Worm (Caenorhabditis elegans) whole organism, L1 larva: ENCODE measurements around the gene col-139.

Experiments
- C04F5.9 ChIP-seq: sonication (generic microtip); optimal IDR thresholded peaks from 2 replicates; lab custom pipeline; 2016; ENCODE audit warnings: missing genetic modification characterization, missing compliant biosample characterization
- C16A3.4 ChIP-seq: fragments of 150-350 bp; optimal IDR thresholded peaks from 2 replicates; lab custom pipeline; 2014; ENCODE audit warnings: missing biosample characterization, missing genetic modification characterization
- ama-1 ChIP-seq: fragments of 150-350 bp; optimal IDR thresholded peaks from 2 replicates; lab custom pipeline; 2014
- blmp-1 ChIP-seq: fragments of 150-350 bp; optimal IDR thresholded peaks from 2 replicates; lab custom pipeline; 2014; ENCODE audit warnings: missing biosample characterization, missing genetic modification characterization
- ceh-63 ChIP-seq: fragments of 200-800 bp; sonication (Bioruptor generic); optimal IDR thresholded peaks from 2 replicates; lab custom pipeline; 2018; ENCODE audit warnings: mild to moderate bottlenecking, missing genetic modification characterization, missing compliant biosample characterization
- ceh-82 ChIP-seq, 3 experiments: fragments of 150-350 bp in 1 of 3; sonication (generic microtip) in 2 of 3; optimal IDR thresholded peaks; 2 replicates each; lab custom pipeline; 2014 to 2017; ENCODE audit warnings: missing biosample characterization in 3 of 3, missing genetic modification characterization in 3 of 3
- ceh-88 ChIP-seq: fragments of 200-800 bp; sonication (Bioruptor generic); IDR thresholded peaks from 2 replicates; pipeline ENCODE4 v1.3.6; 2022; ENCODE audit warnings: missing genetic modification characterization, missing compliant biosample characterization
- dpl-1 ChIP-seq, 3 experiments: fragments of 150-350 bp in 2 of 3; sonication (generic microtip) in 1 of 3; optimal IDR thresholded peaks; 2 replicates each; lab custom pipeline; 2014 to 2017; ENCODE audit warnings: missing biosample characterization in 3 of 3, missing genetic modification characterization in 3 of 3, missing genetic modification reagents in 3 of 3
- dsc-1 ChIP-seq: sonication (generic microtip); optimal IDR thresholded peaks from 2 replicates; lab custom pipeline; 2016; ENCODE audit warnings: mild to moderate bottlenecking, missing genetic modification characterization, missing compliant biosample characterization
- efl-1 ChIP-seq, 4 experiments: fragments of 150-350 bp; optimal IDR thresholded peaks in 3 of 4; peaks in 1 of 4; 1 replicate in 1 of 4; 2 replicates in 3 of 4; lab custom pipeline; 2014; ENCODE audit warnings: missing biosample characterization in 2 of 4, missing genetic modification characterization in 2 of 4, missing genetic modification reagents in 2 of 4
- egl-13 ChIP-seq: sonication (generic microtip); optimal IDR thresholded peaks from 2 replicates; lab custom pipeline; 2016; ENCODE audit warnings: missing genotype, missing genetic modification reagents, missing genetic modification characterization, missing compliant biosample characterization
- egl-27 ChIP-seq, 2 experiments: fragments of 150-350 bp in 1 of 2; sonication (generic microtip); optimal IDR thresholded peaks; 3 replicates each; lab custom pipeline; 2017 to 2018; ENCODE audit warnings: missing biosample characterization in 2 of 2, missing genetic modification characterization in 2 of 2, missing genetic modification reagents in 2 of 2
- elt-2 ChIP-seq: sonication (generic microtip); optimal IDR thresholded peaks from 2 replicates; lab custom pipeline; 2016; ENCODE audit warnings: missing genetic modification characterization, mild to moderate bottlenecking, inconsistent platforms, missing compliant biosample characterization, missing genetic modification reagents
- elt-3 ChIP-seq, 6 experiments: fragments of 150-350 bp in 1 of 6; sonication (generic microtip); optimal IDR thresholded peaks; 2 replicates each; lab custom pipeline; 2017 to 2018; ENCODE audit warnings: missing biosample characterization in 6 of 6, missing genetic modification characterization in 6 of 6, inconsistent platforms in 1 of 6
- ets-5 ChIP-seq: fragments of 200-800 bp; sonication (Bioruptor generic); IDR thresholded peaks from 2 replicates; pipeline ENCODE4 v1.3.6; 2022; ENCODE audit warnings: missing genetic modification characterization, missing compliant biosample characterization
- fkh-8 ChIP-seq: sonication (generic microtip); optimal IDR thresholded peaks from 2 replicates; lab custom pipeline; 2016; ENCODE audit warnings: mild to moderate bottlenecking, missing genetic modification characterization, missing compliant biosample characterization
- fos-1 ChIP-seq: fragments of 150-350 bp; optimal IDR thresholded peaks from 2 replicates; lab custom pipeline; 2014; ENCODE audit warnings: missing biosample characterization, missing genetic modification characterization
- grh-1 ChIP-seq: fragments of 200-800 bp; sonication (Bioruptor generic); IDR thresholded peaks from 2 replicates; pipeline ENCODE4 v1.3.6; 2022; ENCODE audit warnings: missing genetic modification reagents, missing genetic modification characterization, missing compliant biosample characterization
- hpl-2 ChIP-seq: fragments of 150-350 bp; optimal IDR thresholded peaks from 2 replicates; lab custom pipeline; 2014; ENCODE audit warnings: missing biosample characterization, missing genetic modification reagents, missing genetic modification characterization
- jun-1 ChIP-seq: fragments of 150-350 bp; optimal IDR thresholded peaks from 2 replicates; lab custom pipeline; 2014; ENCODE audit warnings: missing biosample characterization, missing genetic modification reagents, missing genetic modification characterization
- lin-14 ChIP-seq: fragments of 200-800 bp; sonication (Bioruptor generic); optimal IDR thresholded peaks from 2 replicates; lab custom pipeline; 2018; ENCODE audit warnings: mild to moderate bottlenecking, missing genetic modification characterization, moderate library complexity, missing compliant biosample characterization
- lin-15B ChIP-seq: fragments of 150-350 bp; sonication (generic microtip); optimal IDR thresholded peaks from 3 replicates; lab custom pipeline; 2014; ENCODE audit warnings: missing biosample characterization, missing genetic modification characterization
- lin-35 ChIP-seq, 2 experiments: fragments of 150-350 bp; optimal IDR thresholded peaks; 2 replicates each; lab custom pipeline; 2014; ENCODE audit warnings: missing biosample characterization in 2 of 2, missing genetic modification characterization in 2 of 2, missing genetic modification reagents in 2 of 2
- lin-39 ChIP-seq: fragments of 150-350 bp; optimal IDR thresholded peaks from 2 replicates; lab custom pipeline; 2014; ENCODE audit warnings: missing biosample characterization, missing genetic modification reagents, missing genetic modification characterization
- lir-3 ChIP-seq: sonication (generic microtip); optimal IDR thresholded peaks from 2 replicates; lab custom pipeline; 2016; ENCODE audit warnings: mild to moderate bottlenecking, missing genetic modification characterization, moderate library complexity, missing compliant biosample characterization; ENCODE audit not compliant: poor library complexity
- lsy-2 ChIP-seq, 2 experiments: fragments of 150-350 bp; optimal IDR thresholded peaks; 2 replicates each; lab custom pipeline; 2014; ENCODE audit warnings: missing biosample characterization in 2 of 2, missing genetic modification characterization in 2 of 2
- mdl-1 ChIP-seq, 2 experiments: fragments of 150-350 bp; optimal IDR thresholded peaks; 2 replicates each; lab custom pipeline; 2014 to 2017; ENCODE audit warnings: missing biosample characterization in 2 of 2, missing genetic modification characterization in 2 of 2, inconsistent platforms in 1 of 2
- mep-1 ChIP-seq: fragments of 150-350 bp; optimal IDR thresholded peaks from 2 replicates; lab custom pipeline; 2014; ENCODE audit warnings: missing biosample characterization, missing genetic modification characterization
- nhr-12 ChIP-seq: sonication (generic microtip); optimal IDR thresholded peaks from 2 replicates; lab custom pipeline; 2017; ENCODE audit warnings: missing biosample characterization, missing genetic modification characterization
- nhr-19 ChIP-seq: fragments of 200-800 bp; sonication (Bioruptor generic); conservative IDR thresholded peaks from 2 replicates; pipeline ENCODE4 v1.3.6; 2022; ENCODE audit warnings: missing genetic modification characterization, missing compliant biosample characterization
- nhr-20 ChIP-seq: sonication (generic microtip); optimal IDR thresholded peaks from 2 replicates; lab custom pipeline; 2016; ENCODE audit warnings: mild to moderate bottlenecking, missing genetic modification characterization, missing compliant biosample characterization
- nhr-47 ChIP-seq: sonication (generic microtip); optimal IDR thresholded peaks from 2 replicates; lab custom pipeline; 2016; ENCODE audit warnings: mild to moderate bottlenecking, missing genetic modification characterization, moderate library complexity, missing compliant biosample characterization
- nhr-71 ChIP-seq: sonication (generic microtip); optimal IDR thresholded peaks from 2 replicates; lab custom pipeline; 2016; ENCODE audit warnings: mild to moderate bottlenecking, missing genetic modification characterization, moderate library complexity, missing compliant biosample characterization
- nhr-85 ChIP-seq: sonication (generic microtip); peaks from one replicate; lab custom pipeline; 2016; ENCODE audit warnings: missing genetic modification characterization, inconsistent platforms, missing compliant biosample characterization
- nhr-90 ChIP-seq: sonication (generic microtip); optimal IDR thresholded peaks from 2 replicates; lab custom pipeline; 2016; ENCODE audit warnings: mild to moderate bottlenecking, missing genetic modification characterization, missing compliant biosample characterization; ENCODE audit not compliant: poor library complexity
- pag-3 ChIP-seq: sonication (generic microtip); optimal IDR thresholded peaks from 2 replicates; lab custom pipeline; 2017; ENCODE audit warnings: missing genetic modification characterization, mild to moderate bottlenecking, missing compliant biosample characterization, antibody characterized with exemption, borderline replicate concordance; ENCODE audit not compliant: insufficient read depth
- rnt-1 ChIP-seq: sonication (generic microtip); optimal IDR thresholded peaks from 2 replicates; lab custom pipeline; 2016; ENCODE audit warnings: mild to moderate bottlenecking, missing genetic modification characterization, moderate library complexity, missing compliant biosample characterization
- skn-1 ChIP-seq: fragments of 150-350 bp; optimal IDR thresholded peaks from 2 replicates; lab custom pipeline; 2014; ENCODE audit warnings: missing biosample characterization, missing genetic modification characterization
- snpc-4 ChIP-seq: fragments of 150-350 bp; optimal IDR thresholded peaks from 2 replicates; lab custom pipeline; 2014; ENCODE audit warnings: missing biosample characterization, missing genetic modification characterization
- snu-23 ChIP-seq: sonication (generic microtip); optimal IDR thresholded peaks from 2 replicates; lab custom pipeline; 2016; ENCODE audit warnings: missing genetic modification characterization, missing compliant biosample characterization
- sup-37 ChIP-seq: fragments of 200-800 bp; sonication (Bioruptor generic); optimal IDR thresholded peaks from 2 replicates; lab custom pipeline; 2018; ENCODE audit warnings: mild to moderate bottlenecking, missing genetic modification characterization, missing compliant biosample characterization
- swsn-7 ChIP-seq: sonication (generic microtip); optimal IDR thresholded peaks from 2 replicates; lab custom pipeline; 2016; ENCODE audit warnings: missing genetic modification characterization, missing compliant biosample characterization
- tbx-2 ChIP-seq: sonication (generic microtip); optimal IDR thresholded peaks from 2 replicates; lab custom pipeline; 2016; ENCODE audit warnings: missing genetic modification characterization, missing compliant biosample characterization
- tlp-1 ChIP-seq: fragments of 150-350 bp; optimal IDR thresholded peaks from 2 replicates; lab custom pipeline; 2014; ENCODE audit warnings: missing biosample characterization, missing genetic modification characterization
- unc-130 ChIP-seq: fragments of 150-350 bp; optimal IDR thresholded peaks from 2 replicates; lab custom pipeline; 2017; ENCODE audit warnings: missing biosample characterization, missing genetic modification characterization, inconsistent platforms
- unc-86 ChIP-seq: sonication (generic microtip); optimal IDR thresholded peaks from 2 replicates; lab custom pipeline; 2016; ENCODE audit warnings: missing genetic modification characterization, missing compliant biosample characterization
- unc-98 ChIP-seq: fragments of 200-800 bp; sonication (Bioruptor generic); IDR thresholded peaks from 2 replicates; pipeline ENCODE4 v1.3.6; 2022; ENCODE audit warnings: missing genetic modification characterization, missing compliant biosample characterization
- xbp-1 ChIP-seq: sonication (generic microtip); optimal IDR thresholded peaks from 2 replicates; lab custom pipeline; 2016; ENCODE audit warnings: missing genetic modification characterization, missing compliant biosample characterization
- zag-1 ChIP-seq: fragments of 150-350 bp; optimal IDR thresholded peaks from 2 replicates; lab custom pipeline; 2014; ENCODE audit warnings: missing biosample characterization, missing genetic modification characterization
- ztf-11 ChIP-seq, 2 experiments: sonication (generic microtip); optimal IDR thresholded peaks; 2 replicates each; lab custom pipeline; 2016 to 2017; ENCODE audit warnings: missing genetic modification characterization in 2 of 2, missing biosample characterization in 1 of 2, missing compliant biosample characterization in 1 of 2

The col-139 gene

DNA sequence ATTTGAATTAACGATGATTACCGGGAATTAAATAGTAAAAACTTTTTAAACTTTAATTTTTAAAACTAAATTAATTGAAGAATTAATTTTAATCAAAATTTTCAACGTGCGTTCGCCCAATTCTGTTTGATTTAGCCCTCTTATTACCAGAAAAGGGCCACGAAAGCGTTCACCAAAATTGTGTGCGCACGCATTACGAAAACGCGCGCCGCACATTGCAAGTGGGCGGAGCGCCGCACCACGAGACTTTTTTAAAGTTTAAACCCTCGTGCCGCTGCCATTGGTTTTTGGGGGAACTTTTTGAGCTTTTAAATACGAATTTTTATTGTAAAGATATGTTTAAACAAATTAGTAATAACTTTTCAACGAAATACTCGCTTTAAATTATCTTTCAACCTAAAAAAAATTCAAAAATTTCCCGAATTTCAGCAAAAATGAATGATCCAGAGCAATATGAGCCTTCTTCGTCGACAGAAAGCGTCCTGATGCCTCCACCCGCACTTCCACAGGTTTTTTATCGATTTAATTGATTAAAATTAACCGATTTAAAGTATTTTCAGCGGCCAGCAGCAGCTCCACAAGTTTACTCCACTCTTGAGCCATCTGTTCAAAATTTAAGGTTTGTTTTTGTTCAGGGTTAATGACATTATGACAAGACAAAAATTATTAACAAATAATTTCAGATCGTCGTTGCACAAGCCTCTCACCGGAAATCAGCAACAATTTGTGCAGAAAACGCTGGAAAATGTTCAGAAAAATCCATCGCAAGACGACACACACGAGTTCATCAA lies 33.1 kb upstream of the col-139 start, which contains the start of gene taf-10:
taf-10 (plus strand) TSS at position 424 of the 791 bp plus-strand sequence.
- TF ChIP-seq nhr-12 (tag; lab: Kevin White, UChicago) = no peak
- peak; percentile 67 for TF ChIP-seq snu-23 (GFP tag; lab: Kevin White, UChicago)
- TF ChIP-seq lin-39 (tag; lab: Kevin White, UChicago) = peak; percentile 28
- TF ChIP-seq C04F5.9 (tag; lab: Kevin White, UChicago) = no peak
- no peak for TF ChIP-seq egl-27 (tag; optimal IDR thresholded peaks at IDR 0.05; lab: Kevin White, UChicago)
- peak; percentile 73 for TF ChIP-seq nhr-71 (tag; lab: Kevin White, UChicago)
- TF ChIP-seq sup-37 (GFP tag; lab: Kevin White, UChicago) = no peak
- TF ChIP-seq ztf-11 (tag; optimal IDR thresholded peaks at IDR 0.05; lab: Kevin White, UChicago) = peak in 1 of 2 experiments; percentile 47
- peak; percentile 47 for TF ChIP-seq mep-1 (tag; lab: Kevin White, UChicago)
- no peak for TF ChIP-seq hpl-2
- TF ChIP-seq nhr-47 (tag; lab: Kevin White, UChicago) = peak; percentile 66
- peak; percentile 43 for TF ChIP-seq dsc-1 (tag; lab: Kevin White, UChicago)
- peak in 1 of 6 experiments; percentile 49 for TF ChIP-seq elt-3 (tag; optimal IDR thresholded peaks at IDR 0.05; lab: Kevin White, UChicago)
- TF ChIP-seq skn-1 (tag; lab: Kevin White, UChicago) = peak; percentile 72
- TF ChIP-seq rnt-1 = peak; percentile 75
- peak; percentile 84 for TF ChIP-seq nhr-85 (tag; lab: Kevin White, UChicago)
- TF ChIP-seq snpc-4 = peak; percentile 40
- TF ChIP-seq unc-98 (GFP tag; lab: Robert Waterston, UW) = no peak
- TF ChIP-seq nhr-90 = peak; percentile 66
- TF ChIP-seq xbp-1 (tag; lab: Kevin White, UChicago) = peak; percentile 44
- peak; percentile 9 for TF ChIP-seq lin-15B (tag; lab: Kevin White, UChicago)
- peak; percentile 61 for TF ChIP-seq C16A3.4
- TF ChIP-seq jun-1 (tag; lab: Kevin White, UChicago) = no peak
- peak; percentile 61 for TF ChIP-seq swsn-7 (tag; lab: Kevin White, UChicago)
- peak; percentile 55 to 61 for TF ChIP-seq efl-1 (optimal IDR thresholded peaks at IDR 0.05; lab: Kevin White, UChicago)
- peak; percentile 51 to 96 for TF ChIP-seq efl-1 (GFP tag; optimal IDR thresholded peaks at IDR 0.05 in 1 of 2; lab: Kevin White, UChicago)
- no peak for TF ChIP-seq tlp-1 (tag; lab: Kevin White, UChicago)
- TF ChIP-seq ceh-63 (GFP tag; lab: Kevin White, UChicago) = no peak
- peak; percentile 75 for TF ChIP-seq lin-14 (GFP tag; lab: Kevin White, UChicago)
- peak; percentile 21 for TF ChIP-seq lir-3
- TF ChIP-seq pag-3 (tag; lab: Kevin White, UChicago) = peak; percentile 7
- TF ChIP-seq nhr-20 (tag; lab: Kevin White, UChicago) = peak; percentile 62
- TF ChIP-seq nhr-19 = peak; percentile 52
- peak; percentile 53 for TF ChIP-seq tbx-2 (tag; lab: Kevin White, UChicago)
- TF ChIP-seq lin-35 (GFP tag; optimal IDR thresholded peaks at IDR 0.05; lab: Kevin White, UChicago) = peak; percentile 45 to 75
- TF ChIP-seq unc-86 = peak; percentile 11
- TF ChIP-seq grh-1 (GFP tag; lab: Robert Waterston, UW) = peak; percentile 51
- TF ChIP-seq unc-130 (tag; lab: Kevin White, UChicago) = peak; percentile 24
- peak in 1 of 2 experiments; percentile 88 for TF ChIP-seq mdl-1 (tag; optimal IDR thresholded peaks at IDR 0.05; lab: Kevin White, UChicago)
- TF ChIP-seq blmp-1 (tag; lab: Kevin White, UChicago) = peak; percentile 15
- no peak for TF ChIP-seq ceh-88 (GFP tag; lab: Robert Waterston, UW)
- TF ChIP-seq elt-2 (tag; lab: Kevin White, UChicago) = peak; percentile 16
- peak; percentile 28 for TF ChIP-seq fkh-8 (tag; lab: Kevin White, UChicago)
- TF ChIP-seq egl-13 (tag; lab: Kevin White, UChicago) = peak; percentile 19
- peak; percentile 59 to 69 for TF ChIP-seq lsy-2 (tag; optimal IDR thresholded peaks at IDR 0.05; lab: Kevin White, UChicago)
- no peak for TF ChIP-seq ets-5
- peak in 1 of 3 experiments; percentile 67 for TF ChIP-seq ceh-82 (tag; optimal IDR thresholded peaks at IDR 0.05; lab: Kevin White, UChicago)
- no peak for TF ChIP-seq zag-1 (tag; lab: Kevin White, UChicago)
- no peak for TF ChIP-seq fos-1 (tag; lab: Kevin White, UChicago)
- peak; percentile 44 to 66 (median 66) for TF ChIP-seq dpl-1 (GFP tag; optimal IDR thresholded peaks at IDR 0.05; lab: Kevin White, UChicago)
- no peak for TF ChIP-seq ama-1
